Worm (Caenorhabditis elegans) whole organism, L4 larva: ENCODE results near the gene nac-3.

Experiments
- F44E2.7 ChIP-seq: fragments of 200-800 bp; sonication (Bioruptor generic); IDR thresholded peaks from 2 replicates; pipeline ENCODE4 v2.1.2; 2022; ENCODE audit warnings: missing genetic modification characterization, missing compliant biosample characterization
- R02D3.7 ChIP-seq: fragments of 150-350 bp; sonication (generic microtip); optimal IDR thresholded peaks from 3 replicates; lab custom pipeline; 2014; ENCODE audit warnings: missing biosample characterization, missing genetic modification characterization
- aha-1 ChIP-seq: fragments of 150-350 bp; peaks from one replicate; lab custom pipeline; 2014; ENCODE audit warnings: missing biosample characterization, missing genetic modification characterization
- arid-1 ChIP-seq: fragments of 200-800 bp; sonication (Bioruptor generic); conservative IDR thresholded peaks from 2 replicates; pipeline ENCODE4 v1.3.6; 2022; ENCODE audit warnings: missing genetic modification reagents, missing genetic modification characterization, missing compliant biosample characterization
- ceh-20 ChIP-seq: fragments of 200-800 bp; sonication (Bioruptor generic); IDR thresholded peaks from 2 replicates; pipeline ENCODE4 v1.3.6; 2022; ENCODE audit warnings: missing genetic modification reagents, missing genetic modification characterization, missing compliant biosample characterization
- ceh-32 ChIP-seq: sonication (generic microtip); optimal IDR thresholded peaks from 2 replicates; lab custom pipeline; 2016; ENCODE audit warnings: mild to moderate bottlenecking, missing genetic modification characterization, missing compliant biosample characterization; ENCODE audit not compliant: poor library complexity
- ceh-82 ChIP-seq: sonication (generic microtip); optimal IDR thresholded peaks from 2 replicates; lab custom pipeline; 2017; ENCODE audit warnings: missing biosample characterization, missing genetic modification characterization
- cey-2 ChIP-seq: sonication (generic microtip); optimal IDR thresholded peaks from 3 replicates; lab custom pipeline; 2017; ENCODE audit warnings: missing genetic modification characterization, mild to moderate bottlenecking, missing compliant biosample characterization, antibody characterized with exemption, borderline replicate concordance; ENCODE audit not compliant: insufficient read depth
- daf-19 ChIP-seq: fragments of 200-800 bp; sonication (Bioruptor generic); conservative IDR thresholded peaks from 2 replicates; pipeline ENCODE4 v1.3.6; 2022; ENCODE audit warnings: missing genetic modification characterization, missing compliant biosample characterization
- daf-8 ChIP-seq: fragments of 200-800 bp; sonication (Bioruptor generic); IDR thresholded peaks from 2 replicates; pipeline ENCODE4 v1.3.6; 2022; ENCODE audit warnings: missing genetic modification characterization, missing compliant biosample characterization
- dmd-6 ChIP-seq: fragments of 200-800 bp; sonication (Bioruptor generic); IDR thresholded peaks from 2 replicates; pipeline ENCODE4 v1.3.6; 2022; ENCODE audit warnings: missing genetic modification reagents, missing genetic modification characterization, missing compliant biosample characterization
- duxl-1 ChIP-seq: sonication (generic microtip); optimal IDR thresholded peaks from 2 replicates; lab custom pipeline; 2016; ENCODE audit warnings: mild to moderate bottlenecking, missing genetic modification characterization, moderate library complexity, missing compliant biosample characterization; ENCODE audit not compliant: poor library complexity
- dve-1 ChIP-seq: sonication (generic microtip); optimal IDR thresholded peaks from 2 replicates; lab custom pipeline; 2017; ENCODE audit warnings: antibody characterized with exemption, mild to moderate bottlenecking, missing genetic modification characterization, missing compliant biosample characterization; ENCODE audit not compliant: insufficient read depth
- gei-8 ChIP-seq: fragments of 200-800 bp; sonication (Bioruptor generic); optimal IDR thresholded peaks from 2 replicates; lab custom pipeline; 2018; ENCODE audit warnings: mild to moderate bottlenecking, missing genetic modification characterization, missing compliant biosample characterization
- hif-1 ChIP-seq, 2 experiments: sonication (generic microtip); optimal IDR thresholded peaks; 2 replicates each; lab custom pipeline; 2016 to 2017; ENCODE audit warnings: missing compliant biosample characterization in 2 of 2, missing genetic modification characterization in 2 of 2, missing genetic modification reagents in 2 of 2, missing genotype in 2 of 2, mild to moderate bottlenecking in 1 of 2
- hlh-30 ChIP-seq: sonication (generic microtip); optimal IDR thresholded peaks from 2 replicates; lab custom pipeline; 2017; ENCODE audit warnings: antibody characterized with exemption, mild to moderate bottlenecking, missing genetic modification characterization, missing compliant biosample characterization; ENCODE audit not compliant: insufficient read depth
- hmg-1.1 ChIP-seq: fragments of 200-800 bp; sonication (Bioruptor generic); IDR thresholded peaks from 2 replicates; pipeline ENCODE4 v1.3.6; 2022; ENCODE audit warnings: missing genetic modification reagents, missing genetic modification characterization, missing compliant biosample characterization
- jun-1 ChIP-seq: fragments of 150-350 bp; optimal IDR thresholded peaks from 2 replicates; lab custom pipeline; 2014; ENCODE audit warnings: missing biosample characterization, missing genetic modification reagents, missing genetic modification characterization
- lin-1 ChIP-seq: fragments of 200-800 bp; sonication (Bioruptor generic); IDR thresholded peaks from 2 replicates; pipeline ENCODE4 v1.3.6; 2022; ENCODE audit warnings: missing genetic modification reagents, missing genetic modification characterization, missing compliant biosample characterization
- lin-15B ChIP-seq: fragments of 150-350 bp; sonication (generic microtip); optimal IDR thresholded peaks from 3 replicates; lab custom pipeline; 2014; ENCODE audit warnings: missing biosample characterization, missing genetic modification characterization
- lir-3 ChIP-seq: sonication (generic microtip); optimal IDR thresholded peaks from 2 replicates; lab custom pipeline; 2016; ENCODE audit warnings: mild to moderate bottlenecking, missing genetic modification characterization, missing compliant biosample characterization
- lsy-2 ChIP-seq, 2 experiments: fragments of 150-350 bp in 1 of 2; sonication (generic microtip) in 1 of 2; optimal IDR thresholded peaks; 2 replicates each; lab custom pipeline; 2014 to 2017; ENCODE audit warnings: missing biosample characterization in 2 of 2, missing genetic modification characterization in 2 of 2
- mdt-29 ChIP-seq: fragments of 200-800 bp; sonication (Bioruptor generic); IDR thresholded peaks from 2 replicates; pipeline ENCODE4 v1.3.6; 2022; ENCODE audit warnings: missing genetic modification reagents, missing genetic modification characterization, missing compliant biosample characterization
- mes-2 ChIP-seq: sonication (generic microtip); optimal IDR thresholded peaks from 2 replicates; lab custom pipeline; 2016; ENCODE audit warnings: missing genotype, mild to moderate bottlenecking, missing genetic modification characterization, missing compliant biosample characterization; ENCODE audit not compliant: poor library complexity, severe bottlenecking
- mxl-2 ChIP-seq: fragments of 200-800 bp; sonication (Bioruptor generic); conservative IDR thresholded peaks from 2 replicates; pipeline ENCODE4 v1.3.6; 2022; ENCODE audit warnings: missing genetic modification reagents, missing genetic modification characterization, missing compliant biosample characterization
- mxl-3 ChIP-seq: fragments of 200-800 bp; sonication (Bioruptor generic); optimal IDR thresholded peaks from 2 replicates; lab custom pipeline; 2018; ENCODE audit warnings: mild to moderate bottlenecking, missing genetic modification characterization, missing compliant biosample characterization
- nhr-11 ChIP-seq: fragments of 150-350 bp; optimal IDR thresholded peaks from 2 replicates; lab custom pipeline; 2014; ENCODE audit warnings: missing biosample characterization, missing genetic modification characterization
- nhr-111 ChIP-seq: fragments of 200-800 bp; sonication (Bioruptor generic); optimal IDR thresholded peaks from 2 replicates; lab custom pipeline; 2018; ENCODE audit warnings: mild to moderate bottlenecking, missing genetic modification characterization, missing compliant biosample characterization
- nhr-25 ChIP-seq: sonication (generic microtip); optimal IDR thresholded peaks from 2 replicates; lab custom pipeline; 2017; ENCODE audit warnings: missing genetic modification characterization, mild to moderate bottlenecking, missing compliant biosample characterization, antibody characterized with exemption, moderate library complexity, borderline replicate concordance; ENCODE audit not compliant: insufficient read depth
- nhr-48 ChIP-seq: sonication (generic microtip); optimal IDR thresholded peaks from 2 replicates; lab custom pipeline; 2016; ENCODE audit warnings: mild to moderate bottlenecking, missing genetic modification characterization, missing compliant biosample characterization
- saeg-2 ChIP-seq: fragments of 200-800 bp; sonication (Bioruptor generic); IDR thresholded peaks from 2 replicates; pipeline ENCODE4 v1.3.6; 2022; ENCODE audit warnings: missing genetic modification reagents, missing genetic modification characterization, missing compliant biosample characterization
- set-16 ChIP-seq: fragments of 200-800 bp; sonication (Bioruptor generic); IDR thresholded peaks from 2 replicates; pipeline ENCODE4 v1.3.6; 2022; ENCODE audit warnings: missing genetic modification reagents, missing genetic modification characterization, missing compliant biosample characterization
- snpc-4 ChIP-seq: fragments of 150-350 bp; optimal IDR thresholded peaks from 2 replicates; lab custom pipeline; 2014; ENCODE audit warnings: missing biosample characterization, missing genetic modification characterization
- spr-1 ChIP-seq: sonication (generic microtip); optimal IDR thresholded peaks from 2 replicates; lab custom pipeline; 2016; ENCODE audit warnings: mild to moderate bottlenecking, missing genetic modification characterization, missing compliant biosample characterization
- tag-97 ChIP-seq: fragments of 200-800 bp; sonication (Bioruptor generic); IDR thresholded peaks from 2 replicates; pipeline ENCODE4 v1.3.6; 2022; ENCODE audit warnings: missing genetic modification characterization, missing compliant biosample characterization
- tra-1 ChIP-seq: fragments of 200-800 bp; sonication (Bioruptor generic); IDR thresholded peaks from 2 replicates; pipeline ENCODE4 v1.3.6; 2022; ENCODE audit warnings: missing genetic modification reagents, missing genetic modification characterization, missing compliant biosample characterization
- zag-1 ChIP-seq: fragments of 150-350 bp; optimal IDR thresholded peaks from 2 replicates; lab custom pipeline; 2014; ENCODE audit warnings: missing biosample characterization, missing genetic modification characterization
- zfp-2 ChIP-seq: sonication (generic microtip); optimal IDR thresholded peaks from 2 replicates; lab custom pipeline; 2016; ENCODE audit warnings: mild to moderate bottlenecking, missing genetic modification characterization, missing compliant biosample characterization
- zfp-3 ChIP-seq: fragments of 200-800 bp; sonication (Bioruptor generic); conservative IDR thresholded peaks from 2 replicates; pipeline ENCODE4 v1.3.6; 2022; ENCODE audit warnings: missing genetic modification reagents, missing genetic modification characterization, missing compliant biosample characterization
- zip-2 ChIP-seq: fragments of 150-350 bp; optimal IDR thresholded peaks from 2 replicates; lab custom pipeline; 2014; ENCODE audit warnings: missing biosample characterization, missing genetic modification characterization
- ztf-11 ChIP-seq: fragments of 150-350 bp; optimal IDR thresholded peaks from 2 replicates; lab custom pipeline; 2014; ENCODE audit warnings: missing biosample characterization, missing genetic modification characterization
- ztf-7 ChIP-seq: fragments of 150-350 bp; optimal IDR thresholded peaks from 2 replicates; lab custom pipeline; 2014; ENCODE audit warnings: missing biosample characterization, missing genetic modification characterization

nac-3 gene

DNA sequence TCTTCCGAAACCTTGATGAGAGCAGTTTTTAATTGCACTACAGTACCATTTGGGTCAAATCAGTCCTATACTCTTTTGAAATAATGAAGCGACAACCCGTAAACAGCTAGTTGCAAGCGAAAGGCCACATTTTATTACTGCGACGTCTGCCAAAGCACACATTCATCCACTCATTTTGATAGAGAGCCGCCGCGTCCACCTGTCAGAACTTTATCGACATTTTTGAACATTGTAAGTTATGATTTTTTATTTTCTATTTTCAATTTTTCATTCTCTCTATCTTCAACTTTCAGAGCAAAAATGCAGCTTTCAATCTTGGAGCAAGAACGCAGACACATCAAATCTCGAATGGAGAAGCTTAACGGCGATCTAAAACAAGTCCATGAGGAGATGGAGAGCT lies 11.9 kb upstream of the nac-3 start, which contains the start of gene K08E5.6:
Gene K08E5.6 (plus strand): TSS at position 301 of the 400 bp plus-strand sequence.
- TF ChIP-seq ztf-7 (tag; lab: Kevin White, UChicago) (no peak), R02D3.7 (tag; lab: Kevin White, UChicago) (no peak), lin-15B (tag; lab: Kevin White, UChicago) (no peak), zag-1 (tag; lab: Kevin White, UChicago) (no peak), zip-2 (tag; lab: Kevin White, UChicago) (no peak), dmd-6 (no peak), nhr-48 (tag; lab: Kevin White, UChicago) (no peak)

DNA sequence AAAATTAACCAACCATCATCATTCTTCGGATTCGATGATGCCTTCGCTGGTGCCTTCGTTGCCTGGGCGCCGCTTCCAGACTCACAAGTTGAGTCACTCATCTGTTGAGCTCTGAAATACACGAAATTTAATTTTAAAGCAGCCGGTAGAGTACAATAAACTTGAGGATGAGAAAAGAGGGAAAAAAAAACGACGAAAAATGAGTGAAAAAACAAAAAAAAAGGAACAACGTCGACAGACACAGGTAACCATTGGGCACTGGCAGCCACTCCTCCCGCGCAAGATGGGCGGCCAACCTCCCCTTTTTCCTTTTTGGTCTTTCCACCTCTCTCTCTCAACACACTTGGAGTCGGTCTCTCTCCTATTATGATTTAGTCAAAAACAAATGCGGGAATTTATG lies 5.9 kb upstream of the nac-3 start, which contains the start of gene K08E5.1:
Gene K08E5.1 (minus strand): TSS at position 101 of the 400 bp plus-strand sequence.
- TF ChIP-seq lir-3 (tag; lab: Kevin White, UChicago) = no peak
- no peak for TF ChIP-seq daf-19
- no peak for TF ChIP-seq dve-1 (tag; lab: Kevin White, UChicago)
- no peak for TF ChIP-seq zag-1 (tag; lab: Kevin White, UChicago)
- no peak for TF ChIP-seq R02D3.7 (tag; lab: Kevin White, UChicago)
- no peak for TF ChIP-seq zfp-2
- no peak for TF ChIP-seq mdt-29
- no peak for TF ChIP-seq daf-8 (GFP tag; lab: Robert Waterston, UW)
- TF ChIP-seq saeg-2 (GFP tag; lab: Robert Waterston, UW) = no peak
- TF ChIP-seq ceh-20 = no peak
- no peak for TF ChIP-seq ceh-32 (tag; lab: Kevin White, UChicago)

DNA sequence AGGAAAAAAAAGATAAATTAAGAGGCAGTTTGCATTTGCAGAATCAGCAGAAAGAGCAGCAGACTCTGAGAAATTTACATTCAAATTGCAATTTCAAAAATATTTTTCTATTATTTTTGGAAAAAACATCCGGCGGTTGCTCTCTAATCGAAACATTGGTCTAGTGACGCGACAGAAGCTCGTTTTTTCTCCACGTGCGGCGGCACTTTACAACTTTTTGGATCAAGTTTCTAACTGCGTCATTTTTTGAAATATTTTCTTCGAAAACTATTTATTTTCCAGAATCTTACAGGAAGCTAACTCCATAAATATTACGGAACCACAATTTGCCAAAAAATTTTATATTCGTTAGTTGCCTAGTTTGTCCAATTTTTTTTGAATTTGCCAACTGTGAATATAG lies 2.7 kb upstream of the nac-3 start:
- TF ChIP-seq snpc-4 = no peak
- no peak for TF ChIP-seq gei-8 (GFP tag; lab: Kevin White, UChicago)
- TF ChIP-seq aha-1 = peak; percentile 94

DNA sequence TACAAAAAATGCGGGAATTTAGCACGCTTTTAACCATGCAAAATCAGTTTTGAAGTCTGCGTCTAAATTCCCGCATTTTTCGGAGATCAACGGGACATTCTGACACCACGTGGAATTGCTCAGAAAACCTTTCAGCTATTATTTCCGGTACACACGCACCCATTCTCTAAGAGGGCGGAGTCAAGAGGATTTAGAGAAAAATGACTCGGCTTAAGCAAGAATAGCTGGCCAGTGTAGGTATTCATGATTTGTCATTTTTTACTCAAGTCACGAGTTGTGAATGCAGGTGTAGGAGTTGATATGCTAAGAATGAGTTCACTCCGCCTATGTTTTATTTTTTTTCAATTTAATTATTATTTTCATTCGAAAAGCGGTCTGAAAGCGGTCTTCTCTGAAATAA lies 1.9 kb upstream of the nac-3 start:
- TF ChIP-seq lir-3 (tag; lab: Kevin White, UChicago) = no peak
- TF ChIP-seq lsy-2 (tag; optimal IDR thresholded peaks at IDR 0.05; lab: Kevin White, UChicago) = peak in 1 of 2 experiments; percentile 21
- TF ChIP-seq nhr-48 (tag; lab: Kevin White, UChicago) = peak; percentile 75
- no peak for TF ChIP-seq lin-1
- 0 out of 2 replicates have a peak, but pooled peaks have one; percentile 26 for TF ChIP-seq ceh-20
- no peak for TF ChIP-seq ztf-11
- no peak for TF ChIP-seq ceh-82 (tag; lab: Kevin White, UChicago)
- TF ChIP-seq hlh-30 (tag; lab: Kevin White, UChicago) = peak; percentile 36
- TF ChIP-seq nhr-111 = no peak
- TF ChIP-seq set-16 (GFP tag; lab: Robert Waterston, UW) = no peak
- TF ChIP-seq arid-1 (GFP tag; lab: Robert Waterston, UW) = no peak
- no peak for TF ChIP-seq mxl-2 (GFP tag; lab: Robert Waterston, UW)
- no peak for TF ChIP-seq nhr-11 (tag; lab: Kevin White, UChicago)
- TF ChIP-seq mxl-3 (GFP tag; lab: Kevin White, UChicago) = peak; percentile 31
- no peak for TF ChIP-seq F44E2.7 (GFP tag; lab: Robert Waterston, UW)
- no peak for TF ChIP-seq spr-1 (tag; lab: Kevin White, UChicago)
- TF ChIP-seq aha-1 = peak; percentile 98
- TF ChIP-seq hif-1 (tag; optimal IDR thresholded peaks at IDR 0.05; lab: Kevin White, UChicago) = no peak

DNA sequence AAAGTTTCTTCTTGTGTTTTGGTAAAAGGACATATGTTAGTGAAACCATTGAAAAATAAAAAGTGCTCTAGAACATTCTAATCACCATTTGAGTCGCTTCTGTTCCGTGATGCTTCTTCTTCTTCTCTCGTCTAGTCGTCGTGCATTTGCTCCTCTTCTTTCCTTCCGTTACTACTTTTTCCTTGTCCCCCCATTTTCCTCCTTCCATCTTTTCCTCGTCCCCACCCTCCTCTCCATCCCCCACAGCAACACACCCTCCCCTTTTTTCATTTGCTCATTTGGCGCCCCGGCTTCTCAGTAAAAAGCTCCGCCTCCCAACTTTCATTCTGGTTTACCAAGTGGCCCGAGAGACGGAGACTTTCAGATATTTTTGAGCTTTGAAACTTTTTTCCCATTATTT lies 876 bp upstream of the nac-3 start:
- TF ChIP-seq mxl-2 (GFP tag; lab: Robert Waterston, UW) (no peak), jun-1 (tag; lab: Kevin White, UChicago) (no peak), zfp-3 (no peak), set-16 (GFP tag; lab: Robert Waterston, UW) (peak; percentile 55), spr-1 (tag; lab: Kevin White, UChicago) (no peak), duxl-1 (tag; lab: Kevin White, UChicago) (no peak), nhr-25 (tag; lab: Kevin White, UChicago) (no peak), ztf-7 (tag; lab: Kevin White, UChicago) (no peak), daf-8 (GFP tag; lab: Robert Waterston, UW) (no peak), cey-2 (no peak), tag-97 (GFP tag; lab: Robert Waterston, UW) (no peak), hmg-1.1 (GFP tag; lab: Robert Waterston, UW) (peak; percentile 50; the same call in 1 of the 2 replicates), hif-1 (tag; optimal IDR thresholded peaks at IDR 0.05; lab: Kevin White, UChicago) (peak in 1 of 2 experiments; percentile 7), tra-1 (GFP tag; lab: Robert Waterston, UW) (no peak), mes-2 (tag; lab: Kevin White, UChicago) (no peak), ceh-32 (tag; lab: Kevin White, UChicago) (no peak)
